Fruit fly (Drosophila melanogaster) whole organism, embryonic: Measurements from ENCODE around the gene jv.

Experiments used
- BtbVII ChIP-seq: fragments of 200-800 bp; sonication (Bioruptor generic); optimal IDR thresholded peaks from 3 replicates; lab custom pipeline; 2017; ENCODE audit warnings: missing biosample characterization, mild to moderate bottlenecking, missing genetic modification characterization
- CG11398 ChIP-seq: fragments of 200-800 bp; sonication (Bioruptor generic); optimal IDR thresholded peaks from 2 replicates; lab custom pipeline; 2016; ENCODE audit warnings: missing biosample characterization, missing genetic modification characterization
- CG12155 ChIP-seq: fragments of 200-800 bp; sonication (Bioruptor generic); optimal IDR thresholded peaks from 3 replicates; lab custom pipeline; 2016; ENCODE audit warnings: missing biosample characterization, missing genetic modification characterization
- CG1233 ChIP-seq: fragments of 200-800 bp; sonication (Bioruptor generic); optimal IDR thresholded peaks from 4 replicates; lab custom pipeline; 2018; ENCODE audit warnings: missing biosample characterization, mild to moderate bottlenecking, missing genetic modification characterization
- CG12659 ChIP-seq: fragments of 200-800 bp; sonication (Bioruptor generic); optimal IDR thresholded peaks from 3 replicates; lab custom pipeline; 2017; ENCODE audit warnings: mild to moderate bottlenecking, missing biosample characterization, missing genetic modification reagents, missing genetic modification characterization
- CG14441 ChIP-seq: fragments of 200-800 bp; sonication (Bioruptor generic); IDR thresholded peaks from 2 replicates; pipeline ENCODE4 v1.3.6; 2022; ENCODE audit warnings: missing biosample characterization, missing genetic modification characterization
- CG15073 ChIP-seq: fragments of 200-800 bp; sonication (Bioruptor generic); optimal IDR thresholded peaks from 2 replicates; lab custom pipeline; 2016; ENCODE audit warnings: missing biosample characterization, missing genetic modification characterization
- CG15514 ChIP-seq: fragments of 200-800 bp; sonication (Bioruptor generic); optimal IDR thresholded peaks from 3 replicates; lab custom pipeline; 2017; ENCODE audit warnings: missing biosample characterization, missing genetic modification characterization, mild to moderate bottlenecking, moderate library complexity, missing genetic modification reagents
- CG2199 ChIP-seq: fragments of 200-800 bp; sonication (Bioruptor generic); IDR thresholded peaks from 3 replicates; pipeline ENCODE4 v1.3.6; 2022; ENCODE audit warnings: missing biosample characterization, missing genetic modification characterization
- CG3065 ChIP-seq: fragments of 200-800 bp; sonication (Bioruptor generic); optimal IDR thresholded peaks from 2 replicates; lab custom pipeline; 2016; ENCODE audit warnings: missing biosample characterization, missing genetic modification characterization
- CG31388 ChIP-seq: fragments of 200-800 bp; sonication (Bioruptor generic); optimal IDR thresholded peaks from 2 replicates; lab custom pipeline; 2016; ENCODE audit warnings: missing biosample characterization, missing genetic modification characterization
- CG32767 ChIP-seq: fragments of 200-800 bp; sonication (Bioruptor generic); IDR thresholded peaks from 2 replicates; pipeline ENCODE4 v1.3.6; 2022; ENCODE audit warnings: missing biosample characterization, missing genetic modification characterization
- CG34376 ChIP-seq: fragments of 200-800 bp; sonication (Bioruptor generic); optimal IDR thresholded peaks from 2 replicates; lab custom pipeline; 2018; ENCODE audit warnings: missing biosample characterization, mild to moderate bottlenecking, missing genetic modification characterization
- CG3726 ChIP-seq: fragments of 200-800 bp; sonication (Bioruptor generic); IDR thresholded peaks from 3 replicates; pipeline ENCODE4, ENCODE4 v1.3.6; 2022; ENCODE audit warnings: missing biosample characterization, missing genetic modification characterization
- CG4404 ChIP-seq: fragments of 200-800 bp; sonication (Bioruptor generic); IDR thresholded peaks from 2 replicates; pipeline ENCODE4 v1.3.6; 2022; ENCODE audit warnings: missing biosample characterization, missing genetic modification characterization
- CG4617 ChIP-seq: fragments of 200-800 bp; sonication (Bioruptor generic); optimal IDR thresholded peaks from 3 replicates; lab custom pipeline; 2016; ENCODE audit warnings: missing biosample characterization, missing genetic modification characterization, borderline replicate concordance
- CG4730 ChIP-seq: fragments of 200-800 bp; sonication (Bioruptor generic); IDR thresholded peaks from 2 replicates; pipeline ENCODE4 v1.3.6; 2022; ENCODE audit warnings: missing biosample characterization, missing genetic modification characterization
- CG7271 ChIP-seq: fragments of 200-800 bp; sonication (Bioruptor generic); optimal IDR thresholded peaks from 2 replicates; lab custom pipeline; 2018; ENCODE audit warnings: missing biosample characterization, mild to moderate bottlenecking, missing genetic modification characterization, moderate library complexity
- CG7556 ChIP-seq: fragments of 200-800 bp; sonication (Bioruptor generic); optimal IDR thresholded peaks from 2 replicates; lab custom pipeline; 2017; ENCODE audit warnings: missing biosample characterization, mild to moderate bottlenecking, missing genetic modification characterization
- CG8290 ChIP-seq, 3 experiments: fragments of 200-800 bp; sonication (Bioruptor generic); optimal IDR thresholded peaks; 2 replicates each; lab custom pipeline; 2016 to 2019; ENCODE audit warnings: missing biosample characterization in 3 of 3, missing genetic modification characterization in 3 of 3, mild to moderate bottlenecking in 2 of 3, moderate library complexity in 1 of 3
- CkIIα-i1 ChIP-seq: fragments of 200-800 bp; sonication (Bioruptor generic); IDR thresholded peaks from 2 replicates; pipeline ENCODE4 v1.3.6; 2022; ENCODE audit warnings: missing biosample characterization, missing genetic modification characterization
- Gsc ChIP-seq: fragments of 200-800 bp; sonication (Bioruptor generic); IDR thresholded peaks from 2 replicates; pipeline ENCODE4 v1.3.6; 2022; ENCODE audit warnings: missing biosample characterization, missing genetic modification characterization
- HLH3B ChIP-seq: fragments of 200-800 bp; sonication (Bioruptor generic); IDR thresholded peaks from 2 replicates; pipeline ENCODE4 v1.3.6; 2022; ENCODE audit warnings: missing biosample characterization, missing genetic modification characterization
- HLH4C ChIP-seq: fragments of 200-800 bp; sonication (Bioruptor generic); IDR thresholded peaks from 3 replicates; pipeline ENCODE4 v1.3.6; 2022; ENCODE audit warnings: missing biosample characterization, missing genetic modification characterization; ENCODE audit not compliant: partially characterized antibody
- HmgZ ChIP-seq: fragments of 200-800 bp; sonication (Bioruptor generic); optimal IDR thresholded peaks from 2 replicates; lab custom pipeline; 2018; ENCODE audit warnings: missing biosample characterization, mild to moderate bottlenecking, missing genetic modification characterization
- Hr51 ChIP-seq, 2 experiments: fragments of 200-800 bp; sonication (Bioruptor generic); optimal IDR thresholded peaks; 2 replicates in 1 of 2; 3 replicates in 1 of 2; lab custom pipeline; 2016 to 2018; ENCODE audit warnings: missing biosample characterization in 2 of 2, missing genetic modification characterization in 2 of 2, mild to moderate bottlenecking in 1 of 2, moderate library complexity in 1 of 2
- Med ChIP-seq: fragments of 200-800 bp; sonication (Bioruptor generic); peaks from one replicate; lab custom pipeline; 2016; ENCODE audit warnings: missing biosample characterization, missing genetic modification characterization, mild to moderate bottlenecking, inconsistent platforms, moderate library complexity
- Meics ChIP-seq: fragments of 200-800 bp; sonication (Bioruptor generic); optimal IDR thresholded peaks from 2 replicates; lab custom pipeline; 2017; ENCODE audit warnings: missing biosample characterization, mild to moderate bottlenecking, missing genetic modification characterization
- Scr ChIP-seq: fragments of 200-800 bp; sonication (Bioruptor generic); IDR thresholded peaks from 2 replicates; pipeline ENCODE4 v1.3.6; 2022; ENCODE audit warnings: missing biosample characterization, missing genetic modification characterization; ENCODE audit not compliant: partially characterized antibody
- Six4 ChIP-seq: fragments of 200-800 bp; sonication (Bioruptor generic); optimal IDR thresholded peaks from 2 replicates; lab custom pipeline; 2016; ENCODE audit warnings: missing biosample characterization, missing genetic modification characterization
- aop ChIP-seq: fragments of 200-800 bp; sonication (Bioruptor generic); IDR thresholded peaks from 2 replicates; pipeline ENCODE4 v1.3.6; 2022; ENCODE audit warnings: missing biosample characterization, missing genetic modification characterization
- chinmo ChIP-seq: fragments of 200-800 bp; sonication (Bioruptor generic); IDR thresholded peaks from 4 replicates; pipeline ENCODE4 v1.3.6; 2022; ENCODE audit warnings: missing biosample characterization, missing genetic modification characterization; ENCODE audit not compliant: partially characterized antibody
- ci ChIP-seq: fragments of 200-800 bp; sonication (Bioruptor generic); IDR thresholded peaks from 3 replicates; pipeline ENCODE4 v1.3.6; 2022; ENCODE audit warnings: missing biosample characterization, missing genetic modification characterization
- corto ChIP-seq: fragments of 200-800 bp; sonication (Bioruptor generic); optimal IDR thresholded peaks from 2 replicates; lab custom pipeline; 2016; ENCODE audit warnings: missing biosample characterization, mild to moderate bottlenecking, missing genetic modification characterization, moderate library complexity
- dan ChIP-seq: fragments of 200-800 bp; sonication (Bioruptor generic); IDR thresholded peaks from 2 replicates; pipeline ENCODE4 v1.3.6; 2022; ENCODE audit warnings: missing biosample characterization, missing genetic modification characterization
- dati ChIP-seq: fragments of 200-800 bp; sonication (Bioruptor generic); IDR thresholded peaks from 2 replicates; pipeline ENCODE4 v1.3.6; 2022; ENCODE audit warnings: missing biosample characterization, missing genetic modification characterization
- fd64A ChIP-seq: fragments of 200-800 bp; sonication (Bioruptor generic); optimal IDR thresholded peaks from 3 replicates; lab custom pipeline; 2018; ENCODE audit warnings: missing biosample characterization, mild to moderate bottlenecking, missing genetic modification characterization
- ftz-f1 ChIP-seq: fragments of 200-800 bp; sonication (Bioruptor generic); optimal IDR thresholded peaks from 2 replicates; lab custom pipeline; 2016; ENCODE audit warnings: missing biosample characterization, missing genetic modification characterization
- gem ChIP-seq: fragments of 200-800 bp; sonication (Bioruptor generic); optimal IDR thresholded peaks from 2 replicates; lab custom pipeline; 2019; ENCODE audit warnings: missing biosample characterization, mild to moderate bottlenecking, missing genetic modification characterization, moderate library complexity
- hkb ChIP-seq, 2 experiments: fragments of 200-800 bp in 1 of 2; fragments of >200 bp in 1 of 2; sonication (Bioruptor generic) in 1 of 2; IDR thresholded peaks in 1 of 2; optimal IDR thresholded peaks in 1 of 2; 2 replicates each; pipeline versions ENCODE4 v1.3.6 to Lab custom; 2017 to 2022; ENCODE audit warnings: missing biosample characterization in 1 of 2, missing genetic modification characterization in 1 of 2
- lbe ChIP-seq: fragments of 200-800 bp; sonication (Bioruptor generic); optimal IDR thresholded peaks from 2 replicates; lab custom pipeline; 2016; ENCODE audit warnings: missing biosample characterization, mild to moderate bottlenecking, missing genetic modification characterization
- oc ChIP-seq: fragments of 200-800 bp; sonication (Bioruptor generic); optimal IDR thresholded peaks from 2 replicates; lab custom pipeline; 2018; ENCODE audit warnings: missing biosample characterization, mild to moderate bottlenecking, missing genetic modification characterization, moderate library complexity
- org-1 ChIP-seq: fragments of 200-800 bp; sonication (Bioruptor generic); optimal IDR thresholded peaks from 2 replicates; lab custom pipeline; 2017; ENCODE audit warnings: missing biosample characterization, missing genetic modification characterization
- sc ChIP-seq, 3 experiments: fragments of >200 bp in 2 of 3; fragments of 200-800 bp in 1 of 3; sonication (Bioruptor generic) in 1 of 3; optimal IDR thresholded peaks; 2 replicates in 2 of 3; 3 replicates in 1 of 3; lab custom pipeline; 2017; ENCODE audit warnings: mild to moderate bottlenecking in 1 of 3, missing biosample characterization in 1 of 3, missing genetic modification characterization in 1 of 3, missing genetic modification reagents in 1 of 3
- schlank ChIP-seq: fragments of 200-800 bp; sonication (Bioruptor generic); optimal IDR thresholded peaks from 2 replicates; lab custom pipeline; 2018; ENCODE audit warnings: missing biosample characterization, mild to moderate bottlenecking, missing genetic modification characterization
- sim ChIP-seq: fragments of 200-800 bp; sonication (Bioruptor generic); IDR thresholded peaks from 2 replicates; pipeline ENCODE4 v1.3.6; 2022; ENCODE audit warnings: missing biosample characterization, missing genetic modification characterization
- slp2 ChIP-seq: fragments of 200-800 bp; sonication (Bioruptor generic); optimal IDR thresholded peaks from 2 replicates; lab custom pipeline; 2016; ENCODE audit warnings: missing biosample characterization, missing genetic modification characterization
- tap ChIP-seq: fragments of 200-800 bp; optimal IDR thresholded peaks from 3 replicates; lab custom pipeline; 2019; ENCODE audit warnings: missing biosample characterization, mild to moderate bottlenecking, missing genetic modification characterization, moderate library complexity
- tx ChIP-seq: fragments of 200-800 bp; sonication (Bioruptor generic); optimal IDR thresholded peaks from 2 replicates; lab custom pipeline; 2016; ENCODE audit warnings: missing biosample characterization, missing genetic modification characterization
- vfl ChIP-seq: fragments of 200-800 bp; sonication (Bioruptor generic); optimal IDR thresholded peaks from 2 replicates; lab custom pipeline; 2016; ENCODE audit warnings: missing biosample characterization, missing genetic modification characterization

jv gene

DNA sequence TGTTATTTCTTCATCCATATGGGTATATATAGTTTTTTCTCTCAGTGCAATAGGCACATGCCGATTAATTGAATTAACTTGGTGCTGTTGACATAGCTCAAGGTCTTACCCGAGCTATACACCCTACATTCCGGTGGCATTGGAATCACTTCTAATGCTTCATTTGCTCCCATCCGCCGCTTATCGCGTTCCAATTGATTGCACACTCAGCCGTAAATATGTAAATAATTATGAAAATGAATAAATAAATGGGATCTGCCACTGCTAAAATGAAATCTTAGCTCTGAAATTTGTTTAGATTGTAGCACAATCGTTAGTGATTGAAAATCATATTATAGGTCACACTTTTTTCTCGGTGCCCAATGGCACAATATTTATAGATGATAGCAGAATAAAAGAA is 72.4 kb downstream of the jv start:
- TF ChIP-seq vfl (no peak), CG11398 (GFP tag; lab: Kevin White, UChicago) (no peak), CG3065 (GFP tag; lab: Kevin White, UChicago) (no peak), sc (optimal IDR thresholded peaks at IDR 0.05; lab: Kevin White, UChicago) (no peak), sc (GFP tag; optimal IDR thresholded peaks at IDR 0.05; lab: Kevin White, UChicago) (no peak), org-1 (GFP tag; lab: Kevin White, UChicago) (no peak), BtbVII (GFP tag; lab: Kevin White, UChicago) (no peak), HLH4C (no peak), CG12155 (GFP tag; lab: Kevin White, UChicago) (no peak), Med (GFP tag; lab: Kevin White, UChicago) (peak; percentile 41), CkIIα-i1 (GFP tag; lab: Robert Waterston, UW) (no peak), CG4617 (GFP tag; lab: Kevin White, UChicago) (no peak), Gsc (GFP tag; lab: Robert Waterston, UW) (no peak), gem (tag; lab: Kevin White, UChicago) (peak; percentile 51), CG7556 (peak; percentile 30), Six4 (no peak), CG7271 (tag; lab: Kevin White, UChicago) (no peak), Scr (GFP tag; lab: Robert Waterston, UW) (no peak), fd64A (GFP tag; lab: Kevin White, UChicago) (no peak), ci (peak; percentile 42; the same call in 1 of the 3 replicates), tx (GFP tag; lab: Kevin White, UChicago) (no peak), CG2199 (GFP tag; lab: Robert Waterston, UW) (no peak), CG12659 (no peak), lbe (GFP tag; lab: Kevin White, UChicago) (no peak), ftz-f1 (peak; percentile 25), HLH3B (GFP tag; lab: Robert Waterston, UW) (no peak), CG1233 (GFP tag; lab: Kevin White, UChicago) (no peak), CG8290 (GFP tag; optimal IDR thresholded peaks at IDR 0.05; lab: Kevin White, UChicago) (no peak), CG8290 (tag; optimal IDR thresholded peaks at IDR 0.05; lab: Kevin White, UChicago) (peak in 1 of 2 experiments; percentile 4), dan (GFP tag; lab: Robert Waterston, UW) (no peak), schlank (tag; lab: Kevin White, UChicago) (no peak), oc (tag; lab: Kevin White, UChicago) (no peak), tap (tag; lab: Kevin White, UChicago) (no peak), CG3726 (no peak), CG34376 (GFP tag; lab: Kevin White, UChicago) (peak; percentile 69), corto (GFP tag; lab: Kevin White, UChicago) (no peak), aop (GFP tag; lab: Robert Waterston, UW) (no peak), CG14441 (GFP tag; lab: Robert Waterston, UW) (no peak), CG4404 (GFP tag; lab: Robert Waterston, UW) (no peak), sim (GFP tag; lab: Robert Waterston, UW) (no peak), chinmo (GFP tag; lab: Robert Waterston, UW) (0 out of 4 replicates have a peak, but pooled peaks have one; percentile 63), Hr51 (GFP tag; optimal IDR thresholded peaks at IDR 0.05; lab: Kevin White, UChicago) (peak in 1 of 2 experiments; percentile 25), CG15514 (GFP tag; lab: Kevin White, UChicago) (peak; percentile 7), dati (no peak), CG31388 (GFP tag; lab: Kevin White, UChicago) (no peak), hkb (optimal IDR thresholded peaks at IDR 0.05; lab: Kevin White, UChicago) (no peak), hkb (GFP tag; IDR thresholded peaks at IDR 0.05; lab: Robert Waterston, UW) (0 out of 2 replicates have a peak, but pooled peaks have one; percentile 25), CG4730 (GFP tag; lab: Robert Waterston, UW) (no peak), slp2 (GFP tag; lab: Kevin White, UChicago) (no peak), CG32767 (GFP tag; lab: Robert Waterston, UW) (no peak), CG15073 (no peak), HmgZ (peak; percentile 4), Meics (GFP tag; lab: Kevin White, UChicago) (peak; percentile 9)
